Worm (Caenorhabditis elegans) whole organism, young adult: ENCODE data around the gene F16B12.4.

Experiments used
- B0261.1 ChIP-seq: sonication (generic microtip); optimal IDR thresholded peaks from 2 replicates; lab custom pipeline; 2016; ENCODE audit warnings: mild to moderate bottlenecking, missing genetic modification characterization, moderate library complexity, missing compliant biosample characterization
- B0336.3 ChIP-seq: fragments of 200-800 bp; sonication (Bioruptor generic); IDR thresholded peaks from 2 replicates; pipeline ENCODE4 v1.3.6; 2022; ENCODE audit warnings: missing genetic modification characterization, missing compliant biosample characterization
- F23B12.7 ChIP-seq: sonication (generic microtip); optimal IDR thresholded peaks from 2 replicates; lab custom pipeline; 2017; ENCODE audit warnings: missing genetic modification characterization, mild to moderate bottlenecking, missing compliant biosample characterization, antibody characterized with exemption, moderate library complexity; ENCODE audit not compliant: insufficient read depth
- F49E8.2 ChIP-seq: sonication (generic microtip); optimal IDR thresholded peaks from 3 replicates; lab custom pipeline; 2017; ENCODE audit warnings: missing genetic modification characterization, mild to moderate bottlenecking, missing compliant biosample characterization, antibody characterized with exemption, moderate library complexity; ENCODE audit not compliant: insufficient read depth
- K12H6.12 ChIP-seq: fragments of 200-800 bp; sonication (Bioruptor generic); optimal IDR thresholded peaks from 2 replicates; lab custom pipeline; 2018; ENCODE audit warnings: mild to moderate bottlenecking, missing genetic modification characterization, missing compliant biosample characterization
- T26A5.8 ChIP-seq: sonication (generic microtip); optimal IDR thresholded peaks from 2 replicates; lab custom pipeline; 2016; ENCODE audit warnings: missing genetic modification characterization, missing compliant biosample characterization
- Y53F4B.3 ChIP-seq: fragments of 200-800 bp; sonication (Bioruptor generic); IDR thresholded peaks from 2 replicates; pipeline ENCODE4 v1.3.6; 2022; ENCODE audit warnings: missing genetic modification reagents, missing genetic modification characterization, missing compliant biosample characterization
- Y56A3A.18 ChIP-seq: fragments of 200-800 bp; sonication (Bioruptor generic); IDR thresholded peaks from 2 replicates; pipeline ENCODE4 v1.3.6; 2022; ENCODE audit warnings: missing genetic modification reagents, missing genetic modification characterization, missing compliant biosample characterization
- Y67H2A.10 ChIP-seq: fragments of 200-800 bp; sonication (Bioruptor generic); conservative IDR thresholded peaks from 2 replicates; pipeline ENCODE4 v1.3.6; 2022; ENCODE audit warnings: missing genetic modification reagents, missing genetic modification characterization, missing compliant biosample characterization
- Y79H2A.3 ChIP-seq: fragments of 200-800 bp; sonication (Bioruptor generic); conservative IDR thresholded peaks from 2 replicates; pipeline ENCODE4 v1.3.6; 2022; ENCODE audit warnings: missing genetic modification reagents, missing genetic modification characterization, missing compliant biosample characterization
- ama-1 ChIP-seq, 3 experiments: fragments of 150-350 bp in 1 of 3; sonication (generic microtip) in 2 of 3; optimal IDR thresholded peaks; 2 replicates each; lab custom pipeline; 2014 to 2018; ENCODE audit warnings: missing biosample characterization in 2 of 3, missing genetic modification characterization in 2 of 3, missing genetic modification reagents in 2 of 3
- aptf-3 ChIP-seq: fragments of 200-800 bp; sonication (Bioruptor generic); IDR thresholded peaks from 2 replicates; pipeline ENCODE4 v1.3.6; 2022; ENCODE audit warnings: missing genetic modification characterization, missing compliant biosample characterization
- atf-7 ChIP-seq: sonication (generic microtip); optimal IDR thresholded peaks from 2 replicates; lab custom pipeline; 2017; ENCODE audit warnings: mild to moderate bottlenecking, missing genetic modification characterization, missing compliant biosample characterization
- athp-1 ChIP-seq: sonication (generic microtip); optimal IDR thresholded peaks from 2 replicates; lab custom pipeline; 2017; ENCODE audit warnings: mild to moderate bottlenecking, missing genetic modification characterization, missing compliant biosample characterization
- attf-3 ChIP-seq: fragments of 200-800 bp; sonication (Bioruptor generic); conservative IDR thresholded peaks from 2 replicates; pipeline ENCODE4 v1.3.6; 2022; ENCODE audit warnings: missing genetic modification reagents, missing genetic modification characterization, missing compliant biosample characterization
- attf-6 ChIP-seq: fragments of 200-800 bp; sonication (Bioruptor generic); IDR thresholded peaks from 2 replicates; pipeline ENCODE4 v1.3.6; 2022; ENCODE audit warnings: missing genetic modification reagents, missing genetic modification characterization, missing compliant biosample characterization
- bed-1 ChIP-seq: fragments of 200-800 bp; sonication (Bioruptor generic); IDR thresholded peaks from 2 replicates; pipeline ENCODE4 v1.3.6; 2022; ENCODE audit warnings: missing genetic modification reagents, missing genetic modification characterization, missing compliant biosample characterization
- bed-2 ChIP-seq: fragments of 200-800 bp; sonication (Bioruptor generic); IDR thresholded peaks from 2 replicates; pipeline ENCODE4 v1.3.6; 2022; ENCODE audit warnings: missing genetic modification reagents, missing genetic modification characterization, missing compliant biosample characterization
- cebp-2 ChIP-seq: fragments of 200-800 bp; sonication (Bioruptor generic); IDR thresholded peaks from 2 replicates; pipeline ENCODE4 v1.3.6; 2022; ENCODE audit warnings: missing genetic modification characterization, missing compliant biosample characterization
- ceh-100 ChIP-seq: fragments of 200-800 bp; sonication (Bioruptor generic); IDR thresholded peaks from 2 replicates; pipeline ENCODE4 v1.3.6; 2022; ENCODE audit warnings: missing genetic modification reagents, missing genetic modification characterization, missing compliant biosample characterization
- ceh-40 ChIP-seq: fragments of 200-800 bp; sonication (Bioruptor generic); IDR thresholded peaks from 2 replicates; pipeline ENCODE4 v1.3.6; 2022; ENCODE audit warnings: missing genetic modification characterization, missing compliant biosample characterization
- dox-1 ChIP-seq: fragments of 200-800 bp; sonication (Bioruptor generic); IDR thresholded peaks from 2 replicates; pipeline ENCODE4 v1.3.6; 2022; ENCODE audit warnings: missing genetic modification reagents, missing genetic modification characterization, missing compliant biosample characterization
- dpff-1 ChIP-seq: sonication (generic microtip); optimal IDR thresholded peaks from 2 replicates; lab custom pipeline; 2017; ENCODE audit warnings: mild to moderate bottlenecking, missing genetic modification characterization, missing compliant biosample characterization
- dpl-1 ChIP-seq: fragments of 150-350 bp; optimal IDR thresholded peaks from 2 replicates; lab custom pipeline; 2014; ENCODE audit warnings: missing biosample characterization, missing genetic modification reagents, missing genetic modification characterization
- egrh-3 ChIP-seq: fragments of 200-800 bp; sonication (Bioruptor generic); IDR thresholded peaks from 2 replicates; pipeline ENCODE4 v1.3.6; 2022; ENCODE audit warnings: missing genetic modification reagents, missing genetic modification characterization, missing compliant biosample characterization
- ekl-4 ChIP-seq: fragments of 200-800 bp; sonication (Bioruptor generic); IDR thresholded peaks from 2 replicates; pipeline ENCODE4 v1.3.6; 2022; ENCODE audit warnings: missing genetic modification reagents, missing genetic modification characterization, missing compliant biosample characterization
- fkh-3 ChIP-seq: sonication (generic microtip); optimal IDR thresholded peaks from 2 replicates; lab custom pipeline; 2016; ENCODE audit warnings: mild to moderate bottlenecking, missing genetic modification characterization, missing compliant biosample characterization
- gei-17 ChIP-seq: fragments of 200-800 bp; sonication (Bioruptor generic); optimal IDR thresholded peaks from 2 replicates; lab custom pipeline; 2018; ENCODE audit warnings: mild to moderate bottlenecking, missing genetic modification characterization, missing compliant biosample characterization
- hlh-12 ChIP-seq: sonication (generic microtip); optimal IDR thresholded peaks from 2 replicates; lab custom pipeline; 2016; ENCODE audit warnings: missing genetic modification characterization, missing compliant biosample characterization
- lag-1 ChIP-seq: fragments of 200-800 bp; sonication (Bioruptor generic); IDR thresholded peaks from 2 replicates; pipeline ENCODE4 v1.3.6; 2022; ENCODE audit warnings: missing genetic modification reagents, missing genetic modification characterization, missing compliant biosample characterization
- let-526 ChIP-seq: fragments of 200-800 bp; sonication (Bioruptor generic); IDR thresholded peaks from 2 replicates; pipeline ENCODE4 v1.3.6; 2022; ENCODE audit warnings: missing genetic modification reagents, missing genetic modification characterization, missing compliant biosample characterization
- lin-35 ChIP-seq, 3 experiments: fragments of 150-350 bp in 2 of 3; sonication (generic microtip) in 1 of 3; optimal IDR thresholded peaks; 2 replicates each; lab custom pipeline; 2014 to 2018; ENCODE audit warnings: missing biosample characterization in 3 of 3, missing genetic modification characterization in 3 of 3, missing genetic modification reagents in 3 of 3
- lir-1 ChIP-seq: fragments of 200-800 bp; sonication (Bioruptor generic); conservative IDR thresholded peaks from 2 replicates; pipeline ENCODE4 v1.3.6; 2022; ENCODE audit warnings: missing genetic modification reagents, missing genetic modification characterization, missing compliant biosample characterization
- madf-10 ChIP-seq: sonication (generic microtip); optimal IDR thresholded peaks from 2 replicates; lab custom pipeline; 2016; ENCODE audit warnings: mild to moderate bottlenecking, missing genetic modification characterization, missing compliant biosample characterization
- mel-28 ChIP-seq: sonication (generic microtip); optimal IDR thresholded peaks from 2 replicates; lab custom pipeline; 2016; ENCODE audit warnings: borderline replicate concordance, mild to moderate bottlenecking, missing genetic modification characterization, missing compliant biosample characterization
- mes-4 ChIP-seq: sonication (generic microtip); optimal IDR thresholded peaks from 2 replicates; lab custom pipeline; 2016; ENCODE audit warnings: missing genotype, missing genetic modification characterization, missing compliant biosample characterization
- nhr-27 ChIP-seq: fragments of 200-800 bp; sonication (Bioruptor generic); optimal IDR thresholded peaks from 2 replicates; lab custom pipeline; 2018; ENCODE audit warnings: mild to moderate bottlenecking, missing genetic modification characterization, moderate library complexity, missing compliant biosample characterization
- rcor-1 ChIP-seq: fragments of 200-800 bp; sonication (Bioruptor generic); IDR thresholded peaks from 2 replicates; pipeline ENCODE4 v1.3.6; 2022; ENCODE audit warnings: missing genetic modification reagents, missing genetic modification characterization, missing compliant biosample characterization
- sea-2 ChIP-seq: fragments of 200-800 bp; sonication (Bioruptor generic); IDR thresholded peaks from 2 replicates; pipeline ENCODE4 v1.3.6; 2022; ENCODE audit warnings: missing genetic modification characterization, missing compliant biosample characterization
- snpc-1.1 ChIP-seq: sonication (generic microtip); optimal IDR thresholded peaks from 2 replicates; lab custom pipeline; 2017; ENCODE audit warnings: missing genetic modification characterization, mild to moderate bottlenecking, missing compliant biosample characterization, antibody characterized with exemption, moderate library complexity, missing genotype, missing genetic modification reagents; ENCODE audit not compliant: insufficient read depth
- snpc-3.4 ChIP-seq: sonication (generic microtip); optimal IDR thresholded peaks from 2 replicates; lab custom pipeline; 2017; ENCODE audit warnings: missing genetic modification characterization, mild to moderate bottlenecking, missing compliant biosample characterization, antibody characterized with exemption, moderate library complexity, missing genotype, missing genetic modification reagents
- snpc-4 ChIP-seq, 5 experiments: fragments of 150-350 bp in 1 of 5; sonication (generic microtip) in 4 of 5; optimal IDR thresholded peaks; 2 replicates each; lab custom pipeline; 2014 to 2018; ENCODE audit warnings: missing genetic modification characterization in 5 of 5, missing biosample characterization in 3 of 5, antibody characterized with exemption in 2 of 5, mild to moderate bottlenecking in 2 of 5, missing compliant biosample characterization in 2 of 5, missing genotype in 2 of 5, moderate library complexity in 2 of 5, missing genetic modification reagents in 1 of 5
- tbp1 ChIP-seq: fragments of 200-800 bp; sonication (Bioruptor generic); optimal IDR thresholded peaks from 2 replicates; lab custom pipeline; 2018; ENCODE audit warnings: mild to moderate bottlenecking, missing genetic modification characterization, missing compliant biosample characterization
- tlf-1 ChIP-seq: fragments of 200-800 bp; sonication (Bioruptor generic); optimal IDR thresholded peaks from 2 replicates; lab custom pipeline; 2018; ENCODE audit warnings: mild to moderate bottlenecking, missing genetic modification characterization, missing compliant biosample characterization
- ztf-22 ChIP-seq: fragments of 200-800 bp; sonication (Bioruptor generic); optimal IDR thresholded peaks from 2 replicates; lab custom pipeline; 2018; ENCODE audit warnings: mild to moderate bottlenecking, missing genetic modification characterization, moderate library complexity, missing compliant biosample characterization
- ztf-25 ChIP-seq: fragments of 200-800 bp; sonication (Bioruptor generic); IDR thresholded peaks from 2 replicates; pipeline ENCODE4 v1.3.6; 2022; ENCODE audit warnings: missing genetic modification reagents, missing genetic modification characterization, missing compliant biosample characterization
- ztf-26 ChIP-seq: sonication (generic microtip); optimal IDR thresholded peaks from 2 replicates; lab custom pipeline; 2017; ENCODE audit warnings: missing genetic modification characterization, missing compliant biosample characterization

Gene F16B12.4

ce11 chrX:14063830-14064229 lies 34.6 kb downstream of the F16B12.4 start (continued):
- TF ChIP-seq fkh-3 (peak; percentile 77), Y67H2A.10 (peak; percentile 48), ama-1 (optimal IDR thresholded peaks at IDR 0.05; lab: Kevin White, UChicago) (peak; percentile 15), ama-1 (GFP tag; optimal IDR thresholded peaks at IDR 0.05; lab: Kevin White, UChicago) (peak; percentile 70 to 95), ceh-100 (GFP tag; lab: Robert Waterston, UW) (peak; percentile 82), snpc-3.4 (tag; lab: Kevin White, UChicago) (peak; percentile 89), nhr-27 (peak; percentile 91), ekl-4 (peak; percentile 87), hlh-12 (tag; lab: Kevin White, UChicago) (peak; percentile 76), attf-6 (GFP tag; lab: Robert Waterston, UW) (peak; percentile 69; the same call in 1 of the 2 replicates), ztf-25 (GFP tag; lab: Robert Waterston, UW) (peak; percentile 98), mel-28 (peak; percentile 77), snpc-4 (GFP tag; optimal IDR thresholded peaks at IDR 0.05; lab: Kevin White, UChicago) (peak; percentile 84), snpc-4 (tag; optimal IDR thresholded peaks at IDR 0.05; lab: Kevin White, UChicago) (peak; percentile 66 to 88 (median 84)), aptf-3 (GFP tag; lab: Robert Waterston, UW) (peak; percentile 95), T26A5.8 (peak; percentile 87), lag-1 (GFP tag; lab: Robert Waterston, UW) (peak; percentile 42; the same call in 1 of the 2 replicates), Y53F4B.3 (GFP tag; lab: Robert Waterston, UW) (peak; percentile 66; the same call in 1 of the 2 replicates), F23B12.7 (tag; lab: Kevin White, UChicago) (peak; percentile 87), tbp1 (peak; percentile 98), attf-3 (GFP tag; lab: Robert Waterston, UW) (peak; percentile 56; the same call in 1 of the 2 replicates), snpc-1.1 (tag; lab: Kevin White, UChicago) (peak; percentile 65), B0336.3 (GFP tag; lab: Robert Waterston, UW) (peak; percentile 72), F49E8.2 (tag; lab: Kevin White, UChicago) (peak; percentile 30), dpl-1 (GFP tag; lab: Kevin White, UChicago) (peak; percentile 39), mes-4 (tag; lab: Kevin White, UChicago) (peak; percentile 73), bed-1 (0 out of 2 replicates have a peak, but pooled peaks have one; percentile 53), Y56A3A.18 (GFP tag; lab: Robert Waterston, UW) (peak; percentile 81; the same call in 1 of the 2 replicates), ceh-40 (GFP tag; lab: Robert Waterston, UW) (peak; percentile 88), ztf-26 (tag; lab: Kevin White, UChicago) (peak; percentile 84), dox-1 (GFP tag; lab: Robert Waterston, UW) (peak; percentile 92), B0261.1 (tag; lab: Kevin White, UChicago) (peak; percentile 99), cebp-2 (peak; percentile 92), Y79H2A.3 (peak; percentile 89), lir-1 (peak; percentile 72), atf-7 (tag; lab: Kevin White, UChicago) (peak; percentile 90), K12H6.12 (tag; lab: Kevin White, UChicago) (peak; percentile 90), bed-2 (peak; percentile 77), dpff-1 (no peak), let-526 (peak; percentile 94), lin-35 (GFP tag; optimal IDR thresholded peaks at IDR 0.05; lab: Kevin White, UChicago) (peak in 1 of 3 experiments; percentile 90), sea-2 (GFP tag; lab: Robert Waterston, UW) (0 out of 2 replicates have a peak, but pooled peaks have one; percentile 57), gei-17 (GFP tag; lab: Kevin White, UChicago) (peak; percentile 75), egrh-3 (GFP tag; lab: Robert Waterston, UW) (peak; percentile 50), athp-1 (tag; lab: Kevin White, UChicago) (peak; percentile 92), rcor-1 (GFP tag; lab: Robert Waterston, UW) (peak; percentile 93), ztf-22 (GFP tag; lab: Kevin White, UChicago) (peak; percentile 85), tlf-1 (GFP tag; lab: Kevin White, UChicago) (no peak), madf-10 (tag; lab: Kevin White, UChicago) (peak; percentile 91)
